Fruit fly (Drosophila melanogaster): ENCODE data around the gene CG12065.

CG12065 gene

dm6 chrX:8561404-8562397 is 12.4 kb upstream of the CG12065 start:
- TF ChIP-seq CG17328 (GFP tag; IDR thresholded peaks at IDR 0.05) (no peak), Fer1 (GFP tag; optimal IDR thresholded peaks at IDR 0.05) (peak; percentile 12), CG34422 (GFP tag; IDR thresholded peaks at IDR 0.05) (peak; percentile 66; the same call in 1 of the 3 replicates), CG9797 (GFP tag; optimal IDR thresholded peaks at IDR 0.05) (peak; percentile 20), hbn (GFP tag; IDR thresholded peaks at IDR 0.05; ENCODE audit: partially characterized antibody) (peak; percentile 39; the same call in 1 of the 2 replicates), lbe (GFP tag; optimal IDR thresholded peaks at IDR 0.05) (peak; percentile 61), CG12391 (tag; optimal IDR thresholded peaks at IDR 0.05) (peak; percentile 39), Gsc (GFP tag; IDR thresholded peaks at IDR 0.05) (no peak), HHEX (GFP tag; optimal IDR thresholded peaks at IDR 0.05) (peak; percentile 25), sens (GFP tag) (peak; percentile 84), CG34376 (GFP tag; optimal IDR thresholded peaks at IDR 0.05) (peak; percentile 7), Hmx (GFP tag; optimal IDR thresholded peaks at IDR 0.05) (no peak), CG6689 (GFP tag; IDR thresholded peaks at IDR 0.05) (peak; percentile 38; the same call in 1 of the 2 replicates), CG18011 (GFP tag; optimal IDR thresholded peaks at IDR 0.05) (no peak), CG7556 (GFP tag; optimal IDR thresholded peaks at IDR 0.05) (no peak), lilli (GFP tag; optimal IDR thresholded peaks at IDR 0.05) (peak; percentile 29), Dfd (GFP tag; optimal IDR thresholded peaks at IDR 0.05) (no peak), CG10267 (tag; optimal IDR thresholded peaks at IDR 0.05) (peak; percentile 92), wdn (GFP tag; IDR thresholded peaks at IDR 0.05) (no peak), pros (GFP tag; optimal IDR thresholded peaks at IDR 0.05) (peak; percentile 89), CkIIα-i1 (GFP tag; IDR thresholded peaks at IDR 0.05) (no peak), Sin3A (optimal IDR thresholded peaks at IDR 0.05) (peak; percentile 23), YL-1 (GFP tag; optimal IDR thresholded peaks at IDR 0.05) (peak; percentile 47), trem (tag; optimal IDR thresholded peaks at IDR 0.05) (peak; percentile 13), B-H2 (GFP tag; optimal IDR thresholded peaks at IDR 0.05) (peak; percentile 76), CG7786 (GFP tag; optimal IDR thresholded peaks at IDR 0.05) (peak; percentile 26), psq (GFP tag; optimal IDR thresholded peaks at IDR 0.05) (no peak), CG10543 (GFP tag; optimal IDR thresholded peaks at IDR 0.05) (peak; percentile 62), CG9609 (GFP tag; optimal IDR thresholded peaks at IDR 0.05) (no peak), hkb (optimal IDR thresholded peaks at IDR 0.05) (no peak), hkb (GFP tag; IDR thresholded peaks at IDR 0.05) (peak; percentile 39; the same call in 1 of the 2 replicates), Ravus (GFP tag; IDR thresholded peaks at IDR 0.05) (no peak), CG2120 (GFP tag; optimal IDR thresholded peaks at IDR 0.05) (peak; percentile 20), Ets65A (GFP tag) (peak; percentile 21), CG4854 (GFP tag; optimal IDR thresholded peaks at IDR 0.05) (no peak), scrt (GFP tag; optimal IDR thresholded peaks at IDR 0.05) (peak; percentile 47), kah (GFP tag; optimal IDR thresholded peaks at IDR 0.05) (peak; percentile 99), CG9437 (GFP tag; optimal IDR thresholded peaks at IDR 0.05) (peak; percentile 22), NK7.1 (GFP tag; optimal IDR thresholded peaks at IDR 0.05) (no peak), CrebB (tag; optimal IDR thresholded peaks at IDR 0.05) (peak; percentile 21), nerfin-2 (GFP tag; IDR thresholded peaks at IDR 0.05; ENCODE audit: partially characterized antibody) (peak; percentile 36; the same call in 1 of the 2 replicates), ERR (GFP tag; optimal IDR thresholded peaks at IDR 0.05) (peak; percentile 41), pho (GFP tag; optimal IDR thresholded peaks at IDR 0.05) (peak; percentile 15), sna (GFP tag; IDR thresholded peaks at IDR 0.05; ENCODE audit: partially characterized antibody) (0 out of 2 replicates have a peak, but pooled peaks have one; percentile 20), CG2678 (tag; optimal IDR thresholded peaks at IDR 0.05) (peak; percentile 21), shn (GFP tag; optimal IDR thresholded peaks at IDR 0.05) (peak; percentile 25), inv (GFP tag; IDR thresholded peaks at IDR 0.05; ENCODE audit: partially characterized antibody) (peak; percentile 30; the same call in 1 of the 2 replicates), CG7839 (tag; optimal IDR thresholded peaks at IDR 0.05) (peak; percentile 27), CHES-1-like (GFP tag; optimal IDR thresholded peaks at IDR 0.05) (peak; percentile 16)

Data from whole organism, embryonic.